Worm (Caenorhabditis elegans): Measurements from ENCODE around the gene slcr-46.3.

Gene slcr-46.3

ce11 chrV:9724021-9724671, at the start of gene slcr-46.3:
Gene slcr-46.3 (minus strand): TSS chrV:9724106.
- TF ChIP-seq ztf-28 (GFP tag; IDR thresholded peaks at IDR 0.05) (no peak), hmg-1.2 (GFP tag; IDR thresholded peaks at IDR 0.05) (peak; percentile 33; the same call in 1 of the 2 replicates)

DNA sequence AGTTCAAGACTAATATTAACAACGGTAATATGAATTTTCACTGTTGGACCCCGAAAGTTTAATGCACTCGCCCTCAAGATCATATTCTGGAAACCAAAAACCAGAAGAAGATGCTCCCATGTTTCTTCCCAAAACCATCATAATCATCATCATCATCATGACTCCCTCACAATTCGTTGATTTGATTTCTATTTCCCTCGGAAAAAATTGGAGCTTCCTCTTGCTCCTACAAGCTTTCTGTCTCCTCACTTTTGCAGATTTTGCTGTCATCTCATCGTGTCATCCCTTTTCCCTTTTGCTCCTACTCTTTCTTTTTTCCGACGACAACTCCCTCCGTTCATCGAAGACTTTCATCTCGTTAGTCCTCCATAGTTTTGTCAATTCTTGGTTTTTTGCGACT, 48.1 kb upstream of the slcr-46.3 start, which contains the start of gene F46B6.2:
Gene F46B6.2, plus strand, starts transcription at position 316 of the 400 bp plus-strand sequence.
- TF ChIP-seq F37B4.10 (GFP tag; IDR thresholded peaks at IDR 0.05) (no peak), snpc-1.3 (tag; optimal IDR thresholded peaks at IDR 0.05; ENCODE audit: insufficient read depth) (no peak), cebp-1 (GFP tag; IDR thresholded peaks at IDR 0.05) (no peak), cebp-1 (tag; optimal IDR thresholded peaks at IDR 0.05) (no peak), madf-10 (tag; optimal IDR thresholded peaks at IDR 0.05) (no peak), hsf-1 (GFP tag; IDR thresholded peaks at IDR 0.05) (no peak), tlf-1 (GFP tag; optimal IDR thresholded peaks at IDR 0.05) (no peak), B0336.3 (GFP tag; IDR thresholded peaks at IDR 0.05) (no peak), ztf-28 (GFP tag; IDR thresholded peaks at IDR 0.05) (no peak), nhr-90 (tag; optimal IDR thresholded peaks at IDR 0.05) (no peak), rcor-1 (GFP tag; IDR thresholded peaks at IDR 0.05) (no peak), egl-44 (GFP tag; IDR thresholded peaks at IDR 0.05) (no peak), ceh-100 (GFP tag; IDR thresholded peaks at IDR 0.05) (no peak), let-607 (tag; optimal IDR thresholded peaks at IDR 0.05) (no peak)

DNA sequence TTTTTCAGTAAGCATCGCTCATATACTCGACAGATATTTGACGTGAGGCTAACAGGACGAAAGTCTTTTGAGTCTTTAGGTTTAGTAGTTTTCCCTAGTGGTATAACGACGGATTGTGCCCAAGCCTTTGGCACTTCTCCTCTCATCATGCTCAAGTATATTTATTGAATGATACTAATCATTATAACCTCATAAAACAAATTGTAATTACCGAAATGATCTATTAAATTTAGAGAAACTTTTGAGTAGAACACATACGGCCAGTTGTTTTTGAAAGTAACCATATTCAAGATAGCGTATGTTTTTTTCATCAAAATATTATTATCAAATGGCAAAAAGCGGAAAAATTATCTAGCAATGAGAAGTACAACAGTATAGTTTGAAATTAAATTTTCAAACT, 47.4 kb upstream of the slcr-46.3 start:
- TF ChIP-seq K11D2.4 (GFP tag; IDR thresholded peaks at IDR 0.05) (no peak), efl-1 (GFP tag; optimal IDR thresholded peaks at IDR 0.05) (no peak), sptf-2 (GFP tag; optimal IDR thresholded peaks at IDR 0.05) (no peak), F49E8.2 (tag; optimal IDR thresholded peaks at IDR 0.05; ENCODE audit: insufficient read depth) (no peak), hsf-1 (GFP tag; IDR thresholded peaks at IDR 0.05) (no peak), nhr-90 (tag; optimal IDR thresholded peaks at IDR 0.05) (no peak), madf-3 (GFP tag; IDR thresholded peaks at IDR 0.05) (no peak), athp-1 (tag; optimal IDR thresholded peaks at IDR 0.05) (no peak), hmg-1.2 (GFP tag; IDR thresholded peaks at IDR 0.05) (no peak), nfyb-1 (GFP tag; IDR thresholded peaks at IDR 0.05) (no peak)

- TF ChIP-seq sea-2 (GFP tag; IDR thresholded peaks at IDR 0.05), result 0 out of 2 replicates have a peak, but pooled peaks have one; percentile 38
- no peak for TF ChIP-seq aptf-3 (GFP tag; IDR thresholded peaks at IDR 0.05)
- TF ChIP-seq nhr-80 (tag; optimal IDR thresholded peaks at IDR 0.05), result no peak
- TF ChIP-seq somi-1 (GFP tag; optimal IDR thresholded peaks at IDR 0.05), result peak; percentile 17
- TF ChIP-seq mel-28 (tag; optimal IDR thresholded peaks at IDR 0.05; ENCODE audit: borderline replicate concordance), result no peak
- 0 out of 2 replicates have a peak, but pooled peaks have one; percentile 12 for TF ChIP-seq Y95B8A.8 (GFP tag; IDR thresholded peaks at IDR 0.05)
- peak; percentile 98 for TF ChIP-seq zfh-2 (GFP tag; conservative IDR thresholded peaks at IDR 0.05)
- no peak for TF ChIP-seq F10E7.11 (tag; optimal IDR thresholded peaks at IDR 0.05)
- TF ChIP-seq B0019.2 (GFP tag; conservative IDR thresholded peaks at IDR 0.05), result no peak
- peak; percentile 81 for TF ChIP-seq egrh-3 (GFP tag; IDR thresholded peaks at IDR 0.05)
- no peak for TF ChIP-seq attf-5 (GFP tag; optimal IDR thresholded peaks at IDR 0.05)
- no peak for TF ChIP-seq F22D6.2 (tag; optimal IDR thresholded peaks at IDR 0.05)
- TF ChIP-seq Y56A3A.18 (GFP tag; IDR thresholded peaks at IDR 0.05), result no peak
Observed at ce11 chrV:9768828-9769778, 45.2 kb upstream of the slcr-46.3 start, which contains the start of gene unc-42. Gene unc-42 (minus strand): TSS chrV:9769391.
